Fruit fly (Drosophila melanogaster) whole organism, embryonic: ENCODE data around the gene CG46462.
A peak's percentile ranks its signal among the peaks of the same experiment; 100 is the strongest.

ENCODE experiments used
- Adf1 ChIP-seq: fragments of 200-800 bp; sonication (Bioruptor generic); IDR thresholded peaks from 2 replicates; pipeline ENCODE4 v1.3.6; 2022; ENCODE audit warnings: missing biosample characterization, missing genetic modification characterization
- B-H2 ChIP-seq: fragments of 200-800 bp; sonication (Bioruptor generic); optimal IDR thresholded peaks from 2 replicates; lab custom pipeline; 2018; ENCODE audit warnings: missing biosample characterization, mild to moderate bottlenecking, missing genetic modification characterization
- CG10267 ChIP-seq: fragments of 200-800 bp; sonication (Bioruptor generic); optimal IDR thresholded peaks from 2 replicates; lab custom pipeline; 2018; ENCODE audit warnings: missing biosample characterization, mild to moderate bottlenecking, missing genetic modification characterization, moderate library complexity
- CG10431 ChIP-seq: fragments of 200-800 bp; sonication (Bioruptor generic); optimal IDR thresholded peaks from 3 replicates; lab custom pipeline; 2018; ENCODE audit warnings: missing biosample characterization, mild to moderate bottlenecking, missing genetic modification characterization
- CG10959 ChIP-seq: fragments of 200-800 bp; sonication (Bioruptor generic); IDR thresholded peaks from 2 replicates; pipeline ENCODE4 v1.3.6; 2022; ENCODE audit warnings: missing biosample characterization, missing genetic modification characterization
- CG10979 ChIP-seq: fragments of 200-800 bp; sonication (Bioruptor generic); optimal IDR thresholded peaks from 2 replicates; lab custom pipeline; 2018; ENCODE audit warnings: missing biosample characterization, mild to moderate bottlenecking, missing genetic modification characterization, moderate library complexity
- CG12744 ChIP-seq: fragments of 200-800 bp; sonication (Bioruptor generic); optimal IDR thresholded peaks from 2 replicates; lab custom pipeline; 2016; ENCODE audit warnings: missing biosample characterization, missing genetic modification characterization
- CG13775 ChIP-seq: fragments of 200-800 bp; sonication (Bioruptor generic); optimal IDR thresholded peaks from 3 replicates; lab custom pipeline; 2017; ENCODE audit warnings: missing biosample characterization, mild to moderate bottlenecking, missing genetic modification characterization
- CG14710 ChIP-seq: fragments of 200-800 bp; sonication (Bioruptor generic); optimal IDR thresholded peaks from 3 replicates; lab custom pipeline; 2019; ENCODE audit warnings: missing biosample characterization, mild to moderate bottlenecking, missing genetic modification characterization, moderate library complexity
- CG15011 ChIP-seq: fragments of 200-800 bp; sonication (Bioruptor generic); optimal IDR thresholded peaks from 3 replicates; lab custom pipeline; 2018; ENCODE audit warnings: missing biosample characterization, mild to moderate bottlenecking, missing genetic modification characterization
- CG17328 ChIP-seq: fragments of 200-800 bp; sonication (Bioruptor generic); IDR thresholded peaks from 2 replicates; pipeline ENCODE4 v1.3.6; 2022; ENCODE audit warnings: missing biosample characterization, missing genetic modification characterization
- CG17612 ChIP-seq: fragments of 200-800 bp; sonication (Bioruptor generic); IDR thresholded peaks from 2 replicates; pipeline ENCODE4 v1.3.6; 2022; ENCODE audit warnings: missing biosample characterization, missing genetic modification characterization
- CG17912 ChIP-seq: fragments of 200-800 bp; sonication (Bioruptor generic); optimal IDR thresholded peaks from 2 replicates; lab custom pipeline; 2018; ENCODE audit warnings: missing biosample characterization, mild to moderate bottlenecking, missing genetic modification characterization
- CG2116 ChIP-seq: fragments of 200-800 bp; sonication (Bioruptor generic); optimal IDR thresholded peaks from 3 replicates; lab custom pipeline; 2018; ENCODE audit warnings: missing biosample characterization, mild to moderate bottlenecking, missing genetic modification characterization
- CG32772 ChIP-seq: fragments of 200-800 bp; sonication (Bioruptor generic); IDR thresholded peaks from 2 replicates; pipeline ENCODE4 v1.3.6; 2022; ENCODE audit warnings: missing biosample characterization, missing genetic modification characterization
- CG3281 ChIP-seq: fragments of 200-800 bp; sonication (Bioruptor generic); optimal IDR thresholded peaks from 3 replicates; lab custom pipeline; 2017; ENCODE audit warnings: missing biosample characterization, mild to moderate bottlenecking, missing genetic modification characterization
- CG4707 ChIP-seq: fragments of 200-800 bp; sonication (Bioruptor generic); optimal IDR thresholded peaks from 2 replicates; lab custom pipeline; 2018; ENCODE audit warnings: missing biosample characterization, mild to moderate bottlenecking, missing genetic modification characterization, moderate library complexity
- CG4730 ChIP-seq: fragments of 200-800 bp; sonication (Bioruptor generic); IDR thresholded peaks from 2 replicates; pipeline ENCODE4 v1.3.6; 2022; ENCODE audit warnings: missing biosample characterization, missing genetic modification characterization
- CG5245 ChIP-seq: fragments of 200-800 bp; sonication (Bioruptor generic); optimal IDR thresholded peaks from 3 replicates; lab custom pipeline; 2016; ENCODE audit warnings: missing biosample characterization, missing genetic modification characterization
- CG6654 ChIP-seq: fragments of 200-800 bp; sonication (Bioruptor generic); optimal IDR thresholded peaks from 2 replicates; lab custom pipeline; 2017; ENCODE audit warnings: missing biosample characterization, mild to moderate bottlenecking, missing genetic modification characterization
- CG7963 ChIP-seq: fragments of 200-800 bp; sonication (Bioruptor generic); IDR thresholded peaks from 3 replicates; pipeline ENCODE4 v1.3.6; 2022; ENCODE audit warnings: missing biosample characterization, missing genetic modification characterization; ENCODE audit not compliant: partially characterized antibody
- CG9437 ChIP-seq: fragments of 200-800 bp; sonication (Bioruptor generic); optimal IDR thresholded peaks from 2 replicates; lab custom pipeline; 2018; ENCODE audit warnings: missing biosample characterization, mild to moderate bottlenecking, missing genetic modification characterization
- CHES-1-like ChIP-seq: fragments of 200-800 bp; sonication (Bioruptor generic); optimal IDR thresholded peaks from 2 replicates; lab custom pipeline; 2016; ENCODE audit warnings: missing biosample characterization, missing genetic modification characterization
- Doc2 ChIP-seq: fragments of 200-800 bp; sonication (Bioruptor generic); IDR thresholded peaks from 2 replicates; pipeline ENCODE4 v1.3.6; 2022; ENCODE audit warnings: missing biosample characterization, missing genetic modification characterization
- Drgx ChIP-seq: fragments of 200-800 bp; sonication (Bioruptor generic); IDR thresholded peaks from 2 replicates; pipeline ENCODE4 v1.3.6; 2022; ENCODE audit warnings: missing biosample characterization, missing genetic modification characterization
- Gsc ChIP-seq: fragments of 200-800 bp; sonication (Bioruptor generic); IDR thresholded peaks from 2 replicates; pipeline ENCODE4 v1.3.6; 2022; ENCODE audit warnings: missing biosample characterization, missing genetic modification characterization
- Hmx ChIP-seq: fragments of 200-800 bp; sonication (Bioruptor generic); optimal IDR thresholded peaks from 2 replicates; lab custom pipeline; 2016; ENCODE audit warnings: missing biosample characterization, missing genetic modification characterization
- Hr51 ChIP-seq, 2 experiments: fragments of 200-800 bp; sonication (Bioruptor generic); optimal IDR thresholded peaks; 2 replicates in 1 of 2; 3 replicates in 1 of 2; lab custom pipeline; 2016 to 2018; ENCODE audit warnings: missing biosample characterization in 2 of 2, missing genetic modification characterization in 2 of 2, mild to moderate bottlenecking in 1 of 2, moderate library complexity in 1 of 2
- Lhr ChIP-seq: fragments of 200-800 bp; sonication (Bioruptor generic); optimal IDR thresholded peaks from 3 replicates; lab custom pipeline; 2017; ENCODE audit warnings: mild to moderate bottlenecking, missing biosample characterization, missing genetic modification reagents, missing genetic modification characterization
- Meics ChIP-seq: fragments of 200-800 bp; sonication (Bioruptor generic); optimal IDR thresholded peaks from 2 replicates; lab custom pipeline; 2017; ENCODE audit warnings: missing biosample characterization, mild to moderate bottlenecking, missing genetic modification characterization
- NFAT ChIP-seq: fragments of 200-800 bp; sonication (Bioruptor generic); IDR thresholded peaks from 2 replicates; pipeline ENCODE4 v1.3.6; 2022; ENCODE audit warnings: missing biosample characterization, missing genetic modification characterization
- Nf-YC ChIP-seq: fragments of 200-800 bp; optimal IDR thresholded peaks from 3 replicates; lab custom pipeline; 2019; ENCODE audit warnings: missing biosample characterization, mild to moderate bottlenecking, missing genetic modification characterization, moderate library complexity
- Opbp ChIP-seq: fragments of 200-800 bp; sonication (Bioruptor generic); IDR thresholded peaks from 3 replicates; pipeline ENCODE4 v1.3.6; 2022; ENCODE audit warnings: missing biosample characterization, missing genetic modification characterization; ENCODE audit not compliant: partially characterized antibody
- Pdp1 ChIP-seq, 2 experiments: fragments of 200-800 bp; sonication (Bioruptor generic); optimal IDR thresholded peaks; 3 replicates each; lab custom pipeline; 2016; ENCODE audit warnings: missing biosample characterization in 2 of 2, missing genetic modification characterization in 2 of 2, mild to moderate bottlenecking in 1 of 2, moderate library complexity in 1 of 2
- TFAM ChIP-seq: fragments of 200-800 bp; sonication (Bioruptor generic); optimal IDR thresholded peaks from 2 replicates; lab custom pipeline; 2017; ENCODE audit warnings: missing biosample characterization, missing genetic modification characterization, inconsistent platforms
- chinmo ChIP-seq: fragments of 200-800 bp; sonication (Bioruptor generic); IDR thresholded peaks from 4 replicates; pipeline ENCODE4 v1.3.6; 2022; ENCODE audit warnings: missing biosample characterization, missing genetic modification characterization; ENCODE audit not compliant: partially characterized antibody
- crp ChIP-seq, 2 experiments: fragments of 200-800 bp; sonication (Bioruptor generic); optimal IDR thresholded peaks; 2 replicates in 1 of 2; 3 replicates in 1 of 2; lab custom pipeline; 2017; ENCODE audit warnings: missing biosample characterization in 2 of 2, missing genetic modification characterization in 2 of 2, mild to moderate bottlenecking in 1 of 2, moderate library complexity in 1 of 2
- emc ChIP-seq: fragments of 200-800 bp; sonication (Bioruptor generic); optimal IDR thresholded peaks from 2 replicates; lab custom pipeline; 2016; ENCODE audit warnings: missing biosample characterization, missing genetic modification characterization
- kay ChIP-seq: fragments of 200-800 bp; sonication (Bioruptor generic); optimal IDR thresholded peaks from 2 replicates; lab custom pipeline; 2016; ENCODE audit warnings: missing biosample characterization, missing genetic modification characterization
- kni ChIP-seq: fragments of 200-800 bp; sonication (Bioruptor generic); optimal IDR thresholded peaks from 3 replicates; lab custom pipeline; 2017; ENCODE audit warnings: mild to moderate bottlenecking, missing biosample characterization, missing genetic modification reagents, missing genetic modification characterization
- lab ChIP-seq: fragments of 200-800 bp; sonication (Bioruptor generic); optimal IDR thresholded peaks from 3 replicates; lab custom pipeline; 2017; ENCODE audit warnings: missing biosample characterization, missing genetic modification characterization, mild to moderate bottlenecking, moderate library complexity, missing genetic modification reagents
- oc ChIP-seq: fragments of 200-800 bp; sonication (Bioruptor generic); optimal IDR thresholded peaks from 2 replicates; lab custom pipeline; 2018; ENCODE audit warnings: missing biosample characterization, mild to moderate bottlenecking, missing genetic modification characterization, moderate library complexity
- onecut ChIP-seq: fragments of 200-800 bp; sonication (Bioruptor generic); IDR thresholded peaks from 2 replicates; pipeline ENCODE4 v1.3.6; 2022; ENCODE audit warnings: missing biosample characterization, missing genetic modification characterization
- rib ChIP-seq: fragments of 200-800 bp; sonication (Bioruptor generic); IDR thresholded peaks from 2 replicates; pipeline ENCODE4 v1.3.6; 2022; ENCODE audit warnings: missing biosample characterization, missing genetic modification characterization
- row ChIP-seq: fragments of 200-800 bp; sonication (Bioruptor generic); IDR thresholded peaks from 3 replicates; pipeline ENCODE4 v1.3.6; 2022; ENCODE audit warnings: missing biosample characterization, missing genetic modification characterization
- schlank ChIP-seq: fragments of 200-800 bp; sonication (Bioruptor generic); optimal IDR thresholded peaks from 2 replicates; lab custom pipeline; 2018; ENCODE audit warnings: missing biosample characterization, mild to moderate bottlenecking, missing genetic modification characterization
- scrt ChIP-seq: fragments of 200-800 bp; sonication (Bioruptor generic); optimal IDR thresholded peaks from 2 replicates; lab custom pipeline; 2018; ENCODE audit warnings: missing biosample characterization, mild to moderate bottlenecking, missing genetic modification characterization, moderate library complexity
- sima ChIP-seq: fragments of 200-800 bp; sonication (Bioruptor generic); optimal IDR thresholded peaks from 2 replicates; lab custom pipeline; 2016; ENCODE audit warnings: missing biosample characterization, missing genetic modification characterization
- stwl ChIP-seq: fragments of 200-800 bp; sonication (Bioruptor generic); optimal IDR thresholded peaks from 3 replicates; lab custom pipeline; 2018; ENCODE audit warnings: missing biosample characterization, mild to moderate bottlenecking, missing genetic modification characterization, moderate library complexity

CG46462 gene

dm6 chr3L:19931391-19931790 lies at the start of gene CG46462:
TSS of gene CG46462 (plus strand) at chr3L:19931691.
- TF ChIP-seq Hr51 (GFP tag; optimal IDR thresholded peaks at IDR 0.05; lab: Kevin White, UChicago) (no peak), CG4707 (GFP tag; lab: Kevin White, UChicago) (no peak), rib (GFP tag; lab: Robert Waterston, UW) (no peak), CG17912 (GFP tag; lab: Kevin White, UChicago) (no peak), Doc2 (no peak), Pdp1 (GFP tag; optimal IDR thresholded peaks at IDR 0.05; lab: Kevin White, UChicago) (no peak), Opbp (GFP tag; lab: Robert Waterston, UW) (no peak), sima (GFP tag; lab: Kevin White, UChicago) (no peak), CG2116 (GFP tag; lab: Kevin White, UChicago) (no peak), Drgx (GFP tag; lab: Robert Waterston, UW) (no peak), CG17328 (GFP tag; lab: Robert Waterston, UW) (no peak), NFAT (GFP tag; lab: Robert Waterston, UW) (no peak)

dm6 chr3L:19895556-19895995 lies 35.9 kb upstream of the CG46462 start:
- TF ChIP-seq lab (no peak), oc (tag; lab: Kevin White, UChicago) (no peak), CG6654 (GFP tag; lab: Kevin White, UChicago) (no peak), schlank (tag; lab: Kevin White, UChicago) (no peak), CG9437 (GFP tag; lab: Kevin White, UChicago) (no peak), Hmx (GFP tag; lab: Kevin White, UChicago) (no peak), NFAT (GFP tag; lab: Robert Waterston, UW) (no peak), CG10431 (GFP tag; lab: Kevin White, UChicago) (no peak), CHES-1-like (peak; percentile 24), chinmo (GFP tag; lab: Robert Waterston, UW) (peak; percentile 91), B-H2 (GFP tag; lab: Kevin White, UChicago) (no peak), emc (GFP tag; lab: Kevin White, UChicago) (no peak), kay (GFP tag; lab: Kevin White, UChicago) (no peak), CG32772 (GFP tag; lab: Robert Waterston, UW) (no peak), CG5245 (GFP tag; lab: Kevin White, UChicago) (no peak), CG15011 (GFP tag; lab: Kevin White, UChicago) (no peak), CG10267 (tag; lab: Kevin White, UChicago) (no peak), Gsc (GFP tag; lab: Robert Waterston, UW) (no peak), CG13775 (GFP tag; lab: Kevin White, UChicago) (peak; percentile 27), onecut (no peak), TFAM (GFP tag; lab: Kevin White, UChicago) (no peak), row (GFP tag; lab: Robert Waterston, UW) (no peak; the same call in 2 of the 3 replicates), Adf1 (GFP tag; lab: Robert Waterston, UW) (peak; percentile 46; the same call in 1 of the 2 replicates), CG12744 (GFP tag; lab: Kevin White, UChicago) (no peak), CG4730 (GFP tag; lab: Robert Waterston, UW) (no peak), CG14710 (tag; lab: Kevin White, UChicago) (no peak), kni (GFP tag; lab: Kevin White, UChicago) (peak; percentile 71), CG3281 (no peak), CG10979 (tag; lab: Kevin White, UChicago) (no peak), crp (GFP tag; optimal IDR thresholded peaks at IDR 0.05; lab: Kevin White, UChicago) (peak in 1 of 2 experiments; percentile 51), CG7963 (GFP tag; lab: Robert Waterston, UW) (no peak), stwl (tag; lab: Kevin White, UChicago) (no peak), Lhr (no peak), rib (GFP tag; lab: Robert Waterston, UW) (no peak; the same call in none of the 2 replicates), Meics (no peak), Nf-YC (tag; lab: Kevin White, UChicago) (peak; percentile 95), CG17612 (GFP tag; lab: Robert Waterston, UW) (no peak), CG10959 (GFP tag; lab: Robert Waterston, UW) (no peak), scrt (GFP tag; lab: Kevin White, UChicago) (no peak)
